Worm (Caenorhabditis elegans) whole organism, L1 larva: ENCODE data around the gene C45B2.1.

Source experiments
- C04F5.9 ChIP-seq: sonication (generic microtip); optimal IDR thresholded peaks from 2 replicates; lab custom pipeline; 2016; ENCODE audit warnings: missing genetic modification characterization, missing compliant biosample characterization
- C34B4.2 ChIP-seq: sonication (generic microtip); optimal IDR thresholded peaks from 2 replicates; lab custom pipeline; 2017; ENCODE audit warnings: mild to moderate bottlenecking, missing genetic modification characterization, missing compliant biosample characterization
- Y116A8C.19 ChIP-seq: sonication (generic microtip); optimal IDR thresholded peaks from 2 replicates; lab custom pipeline; 2016; ENCODE audit warnings: missing compliant biosample characterization, missing genetic modification characterization, borderline replicate concordance
- alr-1 ChIP-seq: fragments of 200-800 bp; sonication (Bioruptor generic); optimal IDR thresholded peaks from 2 replicates; lab custom pipeline; 2018; ENCODE audit warnings: borderline replicate concordance, mild to moderate bottlenecking, missing genetic modification characterization, missing compliant biosample characterization
- aly-2 ChIP-seq: fragments of 150-350 bp; optimal IDR thresholded peaks from 2 replicates; lab custom pipeline; 2014; ENCODE audit warnings: missing biosample characterization, missing genetic modification characterization
- blmp-1 ChIP-seq: fragments of 150-350 bp; optimal IDR thresholded peaks from 2 replicates; lab custom pipeline; 2014; ENCODE audit warnings: missing biosample characterization, missing genetic modification characterization
- ceh-8 ChIP-seq: fragments of 200-800 bp; sonication (Bioruptor generic); optimal IDR thresholded peaks from 2 replicates; lab custom pipeline; 2018; ENCODE audit warnings: mild to moderate bottlenecking, missing genetic modification characterization, moderate library complexity, missing compliant biosample characterization
- ceh-88 ChIP-seq: fragments of 200-800 bp; sonication (Bioruptor generic); IDR thresholded peaks from 2 replicates; pipeline ENCODE4 v1.3.6; 2022; ENCODE audit warnings: missing genetic modification characterization, missing compliant biosample characterization
- ceh-90 ChIP-seq: sonication (generic microtip); optimal IDR thresholded peaks from 2 replicates; lab custom pipeline; 2016; ENCODE audit warnings: missing genetic modification characterization, missing compliant biosample characterization
- ces-1 ChIP-seq: fragments of 150-350 bp; optimal IDR thresholded peaks from 2 replicates; lab custom pipeline; 2014; ENCODE audit warnings: missing biosample characterization, missing genetic modification reagents, missing genetic modification characterization
- dpl-1 ChIP-seq, 3 experiments: fragments of 150-350 bp in 2 of 3; sonication (generic microtip) in 1 of 3; optimal IDR thresholded peaks; 2 replicates each; lab custom pipeline; 2014 to 2017; ENCODE audit warnings: missing biosample characterization in 3 of 3, missing genetic modification characterization in 3 of 3, missing genetic modification reagents in 3 of 3
- efl-3 ChIP-seq: fragments of 200-800 bp; sonication (Bioruptor generic); optimal IDR thresholded peaks from 2 replicates; lab custom pipeline; 2018; ENCODE audit warnings: mild to moderate bottlenecking, missing genetic modification characterization, missing compliant biosample characterization
- elt-2 ChIP-seq: sonication (generic microtip); optimal IDR thresholded peaks from 2 replicates; lab custom pipeline; 2016; ENCODE audit warnings: missing genetic modification characterization, mild to moderate bottlenecking, inconsistent platforms, missing compliant biosample characterization, missing genetic modification reagents
- elt-3 ChIP-seq, 6 experiments: fragments of 150-350 bp in 1 of 6; sonication (generic microtip); optimal IDR thresholded peaks; 2 replicates each; lab custom pipeline; 2017 to 2018; ENCODE audit warnings: missing biosample characterization in 6 of 6, missing genetic modification characterization in 6 of 6, inconsistent platforms in 1 of 6
- ets-5 ChIP-seq: fragments of 200-800 bp; sonication (Bioruptor generic); IDR thresholded peaks from 2 replicates; pipeline ENCODE4 v1.3.6; 2022; ENCODE audit warnings: missing genetic modification characterization, missing compliant biosample characterization
- fkh-10 ChIP-seq: sonication (generic microtip); optimal IDR thresholded peaks from 2 replicates; lab custom pipeline; 2017; ENCODE audit warnings: missing biosample characterization, missing genetic modification reagents, missing genetic modification characterization
- fkh-4 ChIP-seq: sonication (generic microtip); optimal IDR thresholded peaks from 2 replicates; lab custom pipeline; 2016; ENCODE audit warnings: missing compliant biosample characterization, missing genetic modification characterization, borderline replicate concordance
- fkh-8 ChIP-seq: sonication (generic microtip); optimal IDR thresholded peaks from 2 replicates; lab custom pipeline; 2016; ENCODE audit warnings: mild to moderate bottlenecking, missing genetic modification characterization, missing compliant biosample characterization
- hlh-17 ChIP-seq: fragments of 200-800 bp; sonication (Bioruptor generic); optimal IDR thresholded peaks from 2 replicates; lab custom pipeline; 2018; ENCODE audit warnings: missing genetic modification characterization, mild to moderate bottlenecking, missing compliant biosample characterization, moderate library complexity, borderline replicate concordance
- hlh-4 ChIP-seq: sonication (generic microtip); optimal IDR thresholded peaks from 2 replicates; lab custom pipeline; 2016; ENCODE audit warnings: mild to moderate bottlenecking, missing genetic modification characterization, missing compliant biosample characterization
- hpl-2 ChIP-seq: fragments of 150-350 bp; optimal IDR thresholded peaks from 2 replicates; lab custom pipeline; 2014; ENCODE audit warnings: missing biosample characterization, missing genetic modification reagents, missing genetic modification characterization
- isw-1 ChIP-seq: fragments of 200-800 bp; sonication (Bioruptor generic); IDR thresholded peaks from 2 replicates; pipeline ENCODE4 v1.3.6; 2022; ENCODE audit warnings: missing genetic modification characterization, missing compliant biosample characterization
- lin-14 ChIP-seq: fragments of 200-800 bp; sonication (Bioruptor generic); optimal IDR thresholded peaks from 2 replicates; lab custom pipeline; 2018; ENCODE audit warnings: mild to moderate bottlenecking, missing genetic modification characterization, moderate library complexity, missing compliant biosample characterization
- lin-15B ChIP-seq: fragments of 150-350 bp; sonication (generic microtip); optimal IDR thresholded peaks from 3 replicates; lab custom pipeline; 2014; ENCODE audit warnings: missing biosample characterization, missing genetic modification characterization
- lin-35 ChIP-seq, 2 experiments: fragments of 150-350 bp; optimal IDR thresholded peaks; 2 replicates each; lab custom pipeline; 2014; ENCODE audit warnings: missing biosample characterization in 2 of 2, missing genetic modification characterization in 2 of 2, missing genetic modification reagents in 2 of 2
- lin-39 ChIP-seq: fragments of 150-350 bp; optimal IDR thresholded peaks from 2 replicates; lab custom pipeline; 2014; ENCODE audit warnings: missing biosample characterization, missing genetic modification reagents, missing genetic modification characterization
- lir-3 ChIP-seq: sonication (generic microtip); optimal IDR thresholded peaks from 2 replicates; lab custom pipeline; 2016; ENCODE audit warnings: mild to moderate bottlenecking, missing genetic modification characterization, moderate library complexity, missing compliant biosample characterization; ENCODE audit not compliant: poor library complexity
- lsy-2 ChIP-seq, 2 experiments: fragments of 150-350 bp; optimal IDR thresholded peaks; 2 replicates each; lab custom pipeline; 2014; ENCODE audit warnings: missing biosample characterization in 2 of 2, missing genetic modification characterization in 2 of 2
- mdl-1 ChIP-seq, 2 experiments: fragments of 150-350 bp; optimal IDR thresholded peaks; 2 replicates each; lab custom pipeline; 2014 to 2017; ENCODE audit warnings: missing biosample characterization in 2 of 2, missing genetic modification characterization in 2 of 2, inconsistent platforms in 1 of 2
- nhr-11 ChIP-seq: fragments of 150-350 bp; optimal IDR thresholded peaks from 2 replicates; lab custom pipeline; 2014; ENCODE audit warnings: missing biosample characterization, missing genetic modification characterization
- nhr-28 ChIP-seq: fragments of 150-350 bp; optimal IDR thresholded peaks from 2 replicates; lab custom pipeline; 2014; ENCODE audit warnings: missing biosample characterization, missing genetic modification characterization
- nhr-47 ChIP-seq: sonication (generic microtip); optimal IDR thresholded peaks from 2 replicates; lab custom pipeline; 2016; ENCODE audit warnings: mild to moderate bottlenecking, missing genetic modification characterization, moderate library complexity, missing compliant biosample characterization
- nhr-76 ChIP-seq: sonication (generic microtip); optimal IDR thresholded peaks from 2 replicates; lab custom pipeline; 2017; ENCODE audit warnings: missing biosample characterization, missing genetic modification characterization
- nhr-77 ChIP-seq: fragments of 150-350 bp; optimal IDR thresholded peaks from 2 replicates; lab custom pipeline; 2014; ENCODE audit warnings: missing biosample characterization, missing genetic modification characterization
- nhr-84 ChIP-seq: sonication (generic microtip); optimal IDR thresholded peaks from 2 replicates; lab custom pipeline; 2017; ENCODE audit warnings: missing biosample characterization, missing genetic modification characterization
- nhr-85 ChIP-seq: sonication (generic microtip); peaks from one replicate; lab custom pipeline; 2016; ENCODE audit warnings: missing genetic modification characterization, inconsistent platforms, missing compliant biosample characterization
- nhr-90 ChIP-seq: sonication (generic microtip); optimal IDR thresholded peaks from 2 replicates; lab custom pipeline; 2016; ENCODE audit warnings: mild to moderate bottlenecking, missing genetic modification characterization, missing compliant biosample characterization; ENCODE audit not compliant: poor library complexity
- pqm-1 ChIP-seq: sonication (generic microtip); optimal IDR thresholded peaks from 3 replicates; lab custom pipeline; 2017; ENCODE audit warnings: missing biosample characterization, missing genetic modification characterization
- skn-1 ChIP-seq: fragments of 150-350 bp; optimal IDR thresholded peaks from 2 replicates; lab custom pipeline; 2014; ENCODE audit warnings: missing biosample characterization, missing genetic modification characterization
- snpc-4 ChIP-seq: fragments of 150-350 bp; optimal IDR thresholded peaks from 2 replicates; lab custom pipeline; 2014; ENCODE audit warnings: missing biosample characterization, missing genetic modification characterization
- snu-23 ChIP-seq: sonication (generic microtip); optimal IDR thresholded peaks from 2 replicates; lab custom pipeline; 2016; ENCODE audit warnings: missing genetic modification characterization, missing compliant biosample characterization
- sox-4 ChIP-seq: sonication (generic microtip); optimal IDR thresholded peaks from 2 replicates; lab custom pipeline; 2016; ENCODE audit warnings: missing genetic modification characterization, missing compliant biosample characterization
- swsn-7 ChIP-seq: sonication (generic microtip); optimal IDR thresholded peaks from 2 replicates; lab custom pipeline; 2016; ENCODE audit warnings: missing genetic modification characterization, missing compliant biosample characterization
- tbx-2 ChIP-seq: sonication (generic microtip); optimal IDR thresholded peaks from 2 replicates; lab custom pipeline; 2016; ENCODE audit warnings: missing genetic modification characterization, missing compliant biosample characterization
- unc-130 ChIP-seq: fragments of 150-350 bp; optimal IDR thresholded peaks from 2 replicates; lab custom pipeline; 2017; ENCODE audit warnings: missing biosample characterization, missing genetic modification characterization, inconsistent platforms
- unc-30 ChIP-seq: sonication (generic microtip); optimal IDR thresholded peaks from 2 replicates; lab custom pipeline; 2017; ENCODE audit warnings: missing biosample characterization, missing genetic modification characterization
- unc-86 ChIP-seq: sonication (generic microtip); optimal IDR thresholded peaks from 2 replicates; lab custom pipeline; 2016; ENCODE audit warnings: missing genetic modification characterization, missing compliant biosample characterization
- unc-98 ChIP-seq: fragments of 200-800 bp; sonication (Bioruptor generic); IDR thresholded peaks from 2 replicates; pipeline ENCODE4 v1.3.6; 2022; ENCODE audit warnings: missing genetic modification characterization, missing compliant biosample characterization
- vab-15 ChIP-seq: sonication (generic microtip); optimal IDR thresholded peaks from 2 replicates; lab custom pipeline; 2017; ENCODE audit warnings: missing genotype, mild to moderate bottlenecking, missing genetic modification characterization, missing compliant biosample characterization
- zip-4 ChIP-seq: fragments of 200-800 bp; sonication (Bioruptor generic); optimal IDR thresholded peaks from 2 replicates; lab custom pipeline; 2018; ENCODE audit warnings: mild to moderate bottlenecking, missing genetic modification characterization, moderate library complexity, missing compliant biosample characterization
- ztf-11 ChIP-seq, 2 experiments: sonication (generic microtip); optimal IDR thresholded peaks; 2 replicates each; lab custom pipeline; 2016 to 2017; ENCODE audit warnings: missing genetic modification characterization in 2 of 2, missing biosample characterization in 1 of 2, missing compliant biosample characterization in 1 of 2
- ztf-4 ChIP-seq: fragments of 150-350 bp; optimal IDR thresholded peaks from 2 replicates; lab custom pipeline; 2014; ENCODE audit warnings: missing biosample characterization, missing genetic modification characterization

C45B2.1 gene

DNA sequence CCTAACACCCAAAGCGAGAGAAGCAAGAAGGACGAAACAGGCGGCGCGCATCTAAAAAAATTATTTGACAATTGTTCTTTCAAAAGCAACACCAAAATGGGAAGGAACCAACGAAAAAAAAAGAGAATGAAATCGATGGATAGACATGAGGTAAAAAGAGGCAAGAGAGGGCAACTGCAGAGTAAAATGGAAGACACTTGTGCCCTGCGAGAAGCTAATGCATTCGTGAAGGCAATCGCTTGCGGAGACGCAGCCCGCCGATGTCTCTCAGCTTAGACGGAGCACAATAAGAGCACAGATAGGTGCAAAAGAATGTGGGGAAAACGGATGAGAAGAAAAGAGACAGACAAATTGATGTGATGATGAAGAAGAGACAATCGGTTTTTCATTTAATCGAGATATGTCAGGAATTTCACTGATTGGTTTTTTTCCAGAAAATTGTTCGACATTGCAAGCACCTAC is 42.3 kb downstream of the C45B2.1 start, which contains the start of gene C15H9.9 (continued):
- TF ChIP-seq alr-1 (tag; lab: Kevin White, UChicago) (no peak), snpc-4 (tag; lab: Kevin White, UChicago) (no peak), elt-3 (tag; optimal IDR thresholded peaks at IDR 0.05; lab: Kevin White, UChicago) (no peak), vab-15 (tag; lab: Kevin White, UChicago) (no peak), lir-3 (no peak), ztf-11 (tag; optimal IDR thresholded peaks at IDR 0.05; lab: Kevin White, UChicago) (no peak), sox-4 (tag; lab: Kevin White, UChicago) (no peak), ceh-88 (GFP tag; lab: Robert Waterston, UW) (no peak), fkh-8 (peak; percentile 12), C34B4.2 (no peak), ceh-8 (no peak), lin-15B (tag; lab: Kevin White, UChicago) (no peak), dpl-1 (GFP tag; optimal IDR thresholded peaks at IDR 0.05; lab: Kevin White, UChicago) (no peak), nhr-47 (tag; lab: Kevin White, UChicago) (peak; percentile 15), mdl-1 (tag; optimal IDR thresholded peaks at IDR 0.05; lab: Kevin White, UChicago) (no peak), zip-4 (GFP tag; lab: Kevin White, UChicago) (no peak), hlh-4 (tag; lab: Kevin White, UChicago) (no peak), nhr-90 (tag; lab: Kevin White, UChicago) (no peak), nhr-28 (tag; lab: Kevin White, UChicago) (no peak), nhr-84 (tag; lab: Kevin White, UChicago) (no peak), ceh-90 (no peak), lsy-2 (tag; optimal IDR thresholded peaks at IDR 0.05; lab: Kevin White, UChicago) (peak in 1 of 2 experiments; percentile 30), ces-1 (GFP tag; lab: Kevin White, UChicago) (no peak), skn-1 (no peak), ets-5 (GFP tag; lab: Robert Waterston, UW) (no peak), nhr-11 (no peak), tbx-2 (tag; lab: Kevin White, UChicago) (peak; percentile 47), hlh-17 (GFP tag; lab: Kevin White, UChicago) (no peak), lin-35 (GFP tag; optimal IDR thresholded peaks at IDR 0.05; lab: Kevin White, UChicago) (no peak), pqm-1 (no peak), lin-39 (tag; lab: Kevin White, UChicago) (no peak), swsn-7 (peak; percentile 25), isw-1 (GFP tag; lab: Robert Waterston, UW) (no peak), snu-23 (peak; percentile 26), unc-30 (tag; lab: Kevin White, UChicago) (no peak), C04F5.9 (tag; lab: Kevin White, UChicago) (no peak), fkh-10 (peak; percentile 32), ztf-4 (no peak), efl-3 (GFP tag; lab: Kevin White, UChicago) (no peak)

DNA sequence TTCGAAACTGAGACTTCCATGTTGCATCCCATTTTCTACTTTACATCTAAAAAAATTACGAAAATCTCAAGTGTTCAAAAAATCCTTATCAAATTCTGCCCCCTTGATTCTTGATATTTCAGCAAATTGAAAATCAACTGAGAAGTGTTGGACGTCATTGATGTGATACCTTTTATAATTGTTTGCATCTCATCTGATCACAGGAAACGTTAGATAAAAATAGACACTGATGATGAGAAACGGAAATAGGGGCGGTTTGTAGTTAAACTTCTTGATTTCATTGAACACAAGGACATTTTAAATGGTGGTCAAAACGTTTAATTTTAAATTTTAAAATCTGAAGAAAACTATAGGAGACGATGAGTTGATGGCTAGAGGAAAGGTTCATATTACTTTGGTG is 42.8 kb downstream of the C45B2.1 start:
- TF ChIP-seq fkh-4 (tag; lab: Kevin White, UChicago) (no peak), nhr-77 (tag; lab: Kevin White, UChicago) (no peak), unc-130 (no peak), unc-86 (tag; lab: Kevin White, UChicago) (no peak), lin-14 (GFP tag; lab: Kevin White, UChicago) (no peak), elt-2 (no peak), blmp-1 (tag; lab: Kevin White, UChicago) (no peak), nhr-76 (tag; lab: Kevin White, UChicago) (no peak), hpl-2 (no peak), elt-3 (tag; optimal IDR thresholded peaks at IDR 0.05; lab: Kevin White, UChicago) (peak in 2 of 6 experiments; percentile 7 to 52), sox-4 (tag; lab: Kevin White, UChicago) (no peak), ceh-90 (no peak), aly-2 (no peak), unc-98 (no peak), nhr-85 (peak; percentile 59), Y116A8C.19 (tag; lab: Kevin White, UChicago) (no peak), unc-30 (tag; lab: Kevin White, UChicago) (no peak)
- TF ChIP-seq, all 84 proteins: peak for 2
